Worm (Caenorhabditis elegans) whole organism, L4 larva: Measurements from ENCODE around the gene rml-3.

Experiments
- D1046.2 ChIP-seq: fragments of 200-800 bp; sonication (Bioruptor generic); IDR thresholded peaks from 2 replicates; pipeline ENCODE4 v1.3.6; 2022; ENCODE audit warnings: missing genetic modification characterization, missing compliant biosample characterization
- F26F4.8 ChIP-seq: fragments of 200-800 bp; sonication (Bioruptor generic); conservative IDR thresholded peaks from 2 replicates; pipeline ENCODE4 v1.3.6; 2022; ENCODE audit warnings: missing genetic modification characterization, missing compliant biosample characterization
- F37D6.2 ChIP-seq: sonication (generic microtip); optimal IDR thresholded peaks from 2 replicates; lab custom pipeline; 2016; ENCODE audit warnings: mild to moderate bottlenecking, missing genetic modification characterization, missing compliant biosample characterization
- F49E8.2 ChIP-seq: sonication (generic microtip); optimal IDR thresholded peaks from 2 replicates; lab custom pipeline; 2016; ENCODE audit warnings: missing compliant biosample characterization, mild to moderate bottlenecking, missing genetic modification characterization, borderline replicate concordance
- T26A8.4 ChIP-seq: fragments of 200-800 bp; sonication (Bioruptor generic); IDR thresholded peaks from 2 replicates; pipeline ENCODE4 v1.3.6; 2022; ENCODE audit warnings: missing genetic modification characterization, missing compliant biosample characterization
- Y105C5A.15 ChIP-seq: fragments of 200-800 bp; sonication (Bioruptor generic); IDR thresholded peaks from 2 replicates; pipeline ENCODE4 v1.3.6; 2022; ENCODE audit warnings: missing genetic modification characterization, missing compliant biosample characterization
- Y48G9A.11 ChIP-seq: fragments of 200-800 bp; sonication (Bioruptor generic); IDR thresholded peaks from 2 replicates; pipeline ENCODE4 v1.3.6; 2022; ENCODE audit warnings: missing genetic modification reagents, missing genetic modification characterization, missing compliant biosample characterization
- ZK337.2 ChIP-seq: fragments of 200-800 bp; sonication (Bioruptor generic); IDR thresholded peaks from 2 replicates; pipeline ENCODE4 v1.3.6; 2022; ENCODE audit warnings: missing genetic modification reagents, missing genetic modification characterization, missing compliant biosample characterization
- aly-2 ChIP-seq: sonication (generic microtip); optimal IDR thresholded peaks from 2 replicates; lab custom pipeline; 2018; ENCODE audit warnings: missing biosample characterization, missing genetic modification characterization
- attf-4 ChIP-seq: sonication (generic microtip); optimal IDR thresholded peaks from 3 replicates; lab custom pipeline; 2017; ENCODE audit warnings: missing biosample characterization, missing genetic modification characterization
- ceh-32 ChIP-seq: sonication (generic microtip); optimal IDR thresholded peaks from 2 replicates; lab custom pipeline; 2016; ENCODE audit warnings: mild to moderate bottlenecking, missing genetic modification characterization, missing compliant biosample characterization; ENCODE audit not compliant: poor library complexity
- ceh-44 ChIP-seq: fragments of 200-800 bp; sonication (Bioruptor generic); IDR thresholded peaks from 2 replicates; pipeline ENCODE4 v1.3.6; 2022; ENCODE audit warnings: missing genetic modification reagents, missing genetic modification characterization, missing compliant biosample characterization
- ceh-62 ChIP-seq: sonication (generic microtip); optimal IDR thresholded peaks from 2 replicates; lab custom pipeline; 2017; ENCODE audit warnings: missing biosample characterization, missing genetic modification characterization
- ces-1 ChIP-seq: fragments of 150-350 bp; sonication (generic microtip); optimal IDR thresholded peaks from 4 replicates; lab custom pipeline; 2014; ENCODE audit warnings: missing biosample characterization, missing genetic modification reagents, missing genetic modification characterization
- daf-12 ChIP-seq: fragments of 150-350 bp; optimal IDR thresholded peaks from 2 replicates; lab custom pipeline; 2014; ENCODE audit warnings: missing biosample characterization, missing genetic modification reagents, missing genetic modification characterization
- daf-16 ChIP-seq, 3 experiments: sonication (generic microtip); optimal IDR thresholded peaks; 2 replicates each; lab custom pipeline; 2016 to 2017; ENCODE audit warnings: missing genetic modification characterization in 3 of 3, missing genetic modification reagents in 3 of 3, mild to moderate bottlenecking in 2 of 3, missing compliant biosample characterization in 2 of 3, missing biosample characterization in 1 of 3, moderate library complexity in 1 of 3
- dmd-6 ChIP-seq: fragments of 200-800 bp; sonication (Bioruptor generic); IDR thresholded peaks from 2 replicates; pipeline ENCODE4 v1.3.6; 2022; ENCODE audit warnings: missing genetic modification reagents, missing genetic modification characterization, missing compliant biosample characterization
- dpl-1 ChIP-seq: fragments of 150-350 bp; optimal IDR thresholded peaks from 2 replicates; lab custom pipeline; 2014; ENCODE audit warnings: missing biosample characterization, missing genetic modification reagents, missing genetic modification characterization
- egl-27 ChIP-seq: sonication (generic microtip); optimal IDR thresholded peaks from 3 replicates; lab custom pipeline; 2017; ENCODE audit warnings: missing biosample characterization, missing genetic modification reagents, missing genetic modification characterization
- fos-1 ChIP-seq: fragments of 150-350 bp; optimal IDR thresholded peaks from 2 replicates; lab custom pipeline; 2014; ENCODE audit warnings: missing biosample characterization, missing genetic modification characterization
- hif-1 ChIP-seq, 2 experiments: sonication (generic microtip); optimal IDR thresholded peaks; 2 replicates each; lab custom pipeline; 2016 to 2017; ENCODE audit warnings: missing compliant biosample characterization in 2 of 2, missing genetic modification characterization in 2 of 2, missing genetic modification reagents in 2 of 2, missing genotype in 2 of 2, mild to moderate bottlenecking in 1 of 2
- hmg-1.1 ChIP-seq: fragments of 200-800 bp; sonication (Bioruptor generic); IDR thresholded peaks from 2 replicates; pipeline ENCODE4 v1.3.6; 2022; ENCODE audit warnings: missing genetic modification reagents, missing genetic modification characterization, missing compliant biosample characterization
- lim-7 ChIP-seq: fragments of 200-800 bp; sonication (Bioruptor generic); IDR thresholded peaks from 2 replicates; pipeline ENCODE4 v1.3.6; 2022; ENCODE audit warnings: missing genetic modification characterization, missing compliant biosample characterization
- lin-1 ChIP-seq: fragments of 200-800 bp; sonication (Bioruptor generic); IDR thresholded peaks from 2 replicates; pipeline ENCODE4 v1.3.6; 2022; ENCODE audit warnings: missing genetic modification reagents, missing genetic modification characterization, missing compliant biosample characterization
- lin-15B ChIP-seq: fragments of 150-350 bp; sonication (generic microtip); optimal IDR thresholded peaks from 3 replicates; lab custom pipeline; 2014; ENCODE audit warnings: missing biosample characterization, missing genetic modification characterization
- lin-29 ChIP-seq: fragments of 200-800 bp; sonication (Bioruptor generic); IDR thresholded peaks from 2 replicates; pipeline ENCODE4 v1.3.6; 2022; ENCODE audit warnings: missing genetic modification reagents, missing genetic modification characterization, missing compliant biosample characterization
- lin-39 ChIP-seq: fragments of 150-350 bp; optimal IDR thresholded peaks from 2 replicates; lab custom pipeline; 2014; ENCODE audit warnings: missing biosample characterization, missing genetic modification reagents, missing genetic modification characterization
- lsy-2 ChIP-seq, 2 experiments: fragments of 150-350 bp in 1 of 2; sonication (generic microtip) in 1 of 2; optimal IDR thresholded peaks; 2 replicates each; lab custom pipeline; 2014 to 2017; ENCODE audit warnings: missing biosample characterization in 2 of 2, missing genetic modification characterization in 2 of 2
- mdt-29 ChIP-seq: fragments of 200-800 bp; sonication (Bioruptor generic); IDR thresholded peaks from 2 replicates; pipeline ENCODE4 v1.3.6; 2022; ENCODE audit warnings: missing genetic modification reagents, missing genetic modification characterization, missing compliant biosample characterization
- mxl-3 ChIP-seq: fragments of 200-800 bp; sonication (Bioruptor generic); optimal IDR thresholded peaks from 2 replicates; lab custom pipeline; 2018; ENCODE audit warnings: mild to moderate bottlenecking, missing genetic modification characterization, missing compliant biosample characterization
- nhr-102 ChIP-seq: sonication (generic microtip); optimal IDR thresholded peaks from 2 replicates; lab custom pipeline; 2016; ENCODE audit warnings: mild to moderate bottlenecking, missing genetic modification characterization, moderate library complexity, missing compliant biosample characterization
- nhr-111 ChIP-seq: fragments of 200-800 bp; sonication (Bioruptor generic); optimal IDR thresholded peaks from 2 replicates; lab custom pipeline; 2018; ENCODE audit warnings: mild to moderate bottlenecking, missing genetic modification characterization, missing compliant biosample characterization
- nhr-25 ChIP-seq: sonication (generic microtip); optimal IDR thresholded peaks from 2 replicates; lab custom pipeline; 2017; ENCODE audit warnings: missing genetic modification characterization, mild to moderate bottlenecking, missing compliant biosample characterization, antibody characterized with exemption, moderate library complexity, borderline replicate concordance; ENCODE audit not compliant: insufficient read depth
- nhr-41 ChIP-seq: fragments of 200-800 bp; sonication (Bioruptor generic); IDR thresholded peaks from 2 replicates; pipeline ENCODE4 v1.3.6; 2022; ENCODE audit warnings: missing genetic modification reagents, missing genetic modification characterization, missing compliant biosample characterization
- nhr-6 ChIP-seq: fragments of 150-350 bp; optimal IDR thresholded peaks from 2 replicates; lab custom pipeline; 2014; ENCODE audit warnings: missing biosample characterization, missing genetic modification characterization
- nhr-76 ChIP-seq: fragments of 150-350 bp; optimal IDR thresholded peaks from 2 replicates; lab custom pipeline; 2014; ENCODE audit warnings: missing biosample characterization, missing genetic modification characterization
- pha-4 ChIP-seq, 2 experiments: fragments of 150-350 bp in 1 of 2; fragments of 200-800 bp in 1 of 2; sonication (Bioruptor generic) in 1 of 2; IDR thresholded peaks in 1 of 2; optimal IDR thresholded peaks in 1 of 2; 2 replicates each; pipeline versions ENCODE4 v1.3.6 to Lab custom; 2014 to 2022; ENCODE audit warnings: missing genetic modification characterization in 2 of 2, missing genetic modification reagents in 2 of 2, missing biosample characterization in 1 of 2, missing compliant biosample characterization in 1 of 2
- pqm-1 ChIP-seq: sonication (generic microtip); optimal IDR thresholded peaks from 2 replicates; lab custom pipeline; 2017; ENCODE audit warnings: missing biosample characterization, missing genetic modification characterization
- saeg-2 ChIP-seq: fragments of 200-800 bp; sonication (Bioruptor generic); IDR thresholded peaks from 2 replicates; pipeline ENCODE4 v1.3.6; 2022; ENCODE audit warnings: missing genetic modification reagents, missing genetic modification characterization, missing compliant biosample characterization
- sdz-12 ChIP-seq: fragments of 200-800 bp; sonication (Bioruptor generic); optimal IDR thresholded peaks from 2 replicates; lab custom pipeline; 2018; ENCODE audit warnings: mild to moderate bottlenecking, missing genetic modification characterization, missing compliant biosample characterization
- set-16 ChIP-seq: fragments of 200-800 bp; sonication (Bioruptor generic); IDR thresholded peaks from 2 replicates; pipeline ENCODE4 v1.3.6; 2022; ENCODE audit warnings: missing genetic modification reagents, missing genetic modification characterization, missing compliant biosample characterization
- snpc-1.2 ChIP-seq: fragments of 200-800 bp; sonication (Bioruptor generic); IDR thresholded peaks from 2 replicates; pipeline ENCODE4 v1.3.6; 2022; ENCODE audit warnings: missing genetic modification reagents, missing genetic modification characterization, missing compliant biosample characterization
- snpc-4 ChIP-seq: fragments of 150-350 bp; optimal IDR thresholded peaks from 2 replicates; lab custom pipeline; 2014; ENCODE audit warnings: missing biosample characterization, missing genetic modification characterization
- spr-3 ChIP-seq: fragments of 200-800 bp; sonication (Bioruptor generic); optimal IDR thresholded peaks from 2 replicates; lab custom pipeline; 2018; ENCODE audit warnings: mild to moderate bottlenecking, missing genetic modification characterization, missing compliant biosample characterization
- unc-130 ChIP-seq: sonication (generic microtip); optimal IDR thresholded peaks from 2 replicates; lab custom pipeline; 2016; ENCODE audit warnings: missing genetic modification reagents, missing genetic modification characterization, missing compliant biosample characterization
- unc-39 ChIP-seq: sonication (generic microtip); optimal IDR thresholded peaks from 2 replicates; lab custom pipeline; 2017; ENCODE audit warnings: missing biosample characterization, missing genetic modification characterization
- unc-62 ChIP-seq, 3 experiments: fragments of 150-350 bp in 1 of 3; sonication (generic microtip); optimal IDR thresholded peaks in 2 of 3; peaks in 1 of 3; 1 replicate in 1 of 3; 2 replicates in 2 of 3; lab custom pipeline; 2014 to 2017; ENCODE audit warnings: missing biosample characterization in 3 of 3, missing genetic modification characterization in 3 of 3, missing genetic modification reagents in 3 of 3, missing genotype in 1 of 3
- zfp-2 ChIP-seq: sonication (generic microtip); optimal IDR thresholded peaks from 2 replicates; lab custom pipeline; 2016; ENCODE audit warnings: mild to moderate bottlenecking, missing genetic modification characterization, missing compliant biosample characterization
- zip-2 ChIP-seq: fragments of 150-350 bp; optimal IDR thresholded peaks from 2 replicates; lab custom pipeline; 2014; ENCODE audit warnings: missing biosample characterization, missing genetic modification characterization
- ztf-7 ChIP-seq: fragments of 150-350 bp; optimal IDR thresholded peaks from 2 replicates; lab custom pipeline; 2014; ENCODE audit warnings: missing biosample characterization, missing genetic modification characterization

Gene rml-3

ce11 chrX:6263194-6263698 lies 24.4 kb upstream of the rml-3 start, which contains the start of gene W05H9.4 (continued):
- no peak for TF ChIP-seq lin-29 (GFP tag; lab: Robert Waterston, UW)
- no peak for TF ChIP-seq lin-1 (GFP tag; lab: Robert Waterston, UW)
- TF ChIP-seq Y48G9A.11 (GFP tag; lab: Robert Waterston, UW), result no peak
- no peak for TF ChIP-seq egl-27 (tag; lab: Kevin White, UChicago)
- peak; percentile 8; the same call in 1 of the 2 replicates for TF ChIP-seq dmd-6 (GFP tag; lab: Robert Waterston, UW)
- TF ChIP-seq hmg-1.1 (GFP tag; lab: Robert Waterston, UW), result peak; percentile 47; the same call in 1 of the 2 replicates
- no peak for TF ChIP-seq saeg-2
- TF ChIP-seq spr-3 (GFP tag; lab: Kevin White, UChicago), result no peak
- TF ChIP-seq unc-130 (GFP tag; lab: Kevin White, UChicago), result no peak
- no peak for TF ChIP-seq ztf-7 (tag; lab: Kevin White, UChicago)
- no peak for TF ChIP-seq Y105C5A.15 (GFP tag; lab: Robert Waterston, UW)
- TF ChIP-seq nhr-111 (GFP tag; lab: Kevin White, UChicago), result no peak
- no peak for TF ChIP-seq unc-39 (tag; lab: Kevin White, UChicago)
- TF ChIP-seq ZK337.2 (GFP tag; lab: Robert Waterston, UW), result no peak
- no peak for TF ChIP-seq D1046.2
- no peak for TF ChIP-seq sdz-12 (GFP tag; lab: Kevin White, UChicago)
- no peak for TF ChIP-seq ceh-44
- no peak for TF ChIP-seq aly-2
- TF ChIP-seq set-16 (GFP tag; lab: Robert Waterston, UW), result no peak
- TF ChIP-seq dpl-1 (GFP tag; lab: Kevin White, UChicago), result no peak
- no peak for TF ChIP-seq daf-16 (GFP tag; optimal IDR thresholded peaks at IDR 0.05; lab: Kevin White, UChicago)
- TF ChIP-seq daf-16 (tag; optimal IDR thresholded peaks at IDR 0.05; lab: Kevin White, UChicago), result no peak
- TF ChIP-seq nhr-25 (tag; lab: Kevin White, UChicago), result peak; percentile 2
- no peak for TF ChIP-seq nhr-102 (tag; lab: Kevin White, UChicago)
- no peak for TF ChIP-seq F26F4.8 (GFP tag; lab: Robert Waterston, UW)
- TF ChIP-seq pha-4 (GFP tag; IDR thresholded peaks at IDR 0.05; lab: Robert Waterston, UW), result no peak
- TF ChIP-seq pha-4 (tag; optimal IDR thresholded peaks at IDR 0.05; lab: Kevin White, UChicago), result no peak
- no peak for TF ChIP-seq zfp-2
- no peak for TF ChIP-seq unc-62 (GFP tag; optimal IDR thresholded peaks at IDR 0.05 in 1 of 2; lab: Kevin White, UChicago)
- TF ChIP-seq unc-62 (tag; optimal IDR thresholded peaks at IDR 0.05; lab: Kevin White, UChicago), result no peak
- TF ChIP-seq attf-4, result no peak
- TF ChIP-seq lsy-2 (tag; optimal IDR thresholded peaks at IDR 0.05; lab: Kevin White, UChicago), result peak in 1 of 2 experiments; percentile 44
- no peak for TF ChIP-seq lim-7
- TF ChIP-seq nhr-6, result no peak
- TF ChIP-seq lin-15B (tag; lab: Kevin White, UChicago), result no peak
- TF ChIP-seq hif-1 (tag; optimal IDR thresholded peaks at IDR 0.05; lab: Kevin White, UChicago), result no peak
- no peak for TF ChIP-seq fos-1 (tag; lab: Kevin White, UChicago)
- TF ChIP-seq mdt-29 (GFP tag; lab: Robert Waterston, UW), result no peak
- TF ChIP-seq F49E8.2 (tag; lab: Kevin White, UChicago), result no peak
- no peak for TF ChIP-seq zip-2
- TF ChIP-seq nhr-41 (GFP tag; lab: Robert Waterston, UW), result no peak
- no peak for TF ChIP-seq mxl-3 (GFP tag; lab: Kevin White, UChicago)
- no peak for TF ChIP-seq snpc-4 (tag; lab: Kevin White, UChicago)
- TF ChIP-seq T26A8.4 (GFP tag; lab: Robert Waterston, UW), result no peak
- TF ChIP-seq nhr-76 (tag; lab: Kevin White, UChicago), result no peak
- no peak for TF ChIP-seq pqm-1 (tag; lab: Kevin White, UChicago)
- TF ChIP-seq lin-39, result no peak
- no peak for TF ChIP-seq ceh-62 (tag; lab: Kevin White, UChicago)
- no peak for TF ChIP-seq daf-12
- no peak for TF ChIP-seq F37D6.2 (tag; lab: Kevin White, UChicago)
- TF ChIP-seq snpc-1.2, result 0 out of 2 replicates have a peak, but pooled peaks have one; percentile 8
- TF ChIP-seq ceh-32 (tag; lab: Kevin White, UChicago), result no peak
- no peak for TF ChIP-seq ces-1 (GFP tag; lab: Kevin White, UChicago)
